Worm (Caenorhabditis elegans) whole organism, young adult: ENCODE data around the gene pgp-4.

ENCODE experiments used
- Y67H2A.10 ChIP-seq: fragments of 200-800 bp; sonication (Bioruptor generic); conservative IDR thresholded peaks from 2 replicates; pipeline ENCODE4 v1.3.6; 2022; ENCODE audit warnings: missing genetic modification reagents, missing genetic modification characterization, missing compliant biosample characterization
- ama-1 ChIP-seq, 3 experiments: fragments of 150-350 bp in 1 of 3; sonication (generic microtip) in 2 of 3; optimal IDR thresholded peaks; 2 replicates each; lab custom pipeline; 2014 to 2018; ENCODE audit warnings: missing biosample characterization in 2 of 3, missing genetic modification characterization in 2 of 3, missing genetic modification reagents in 2 of 3
- attf-5 ChIP-seq: fragments of 200-800 bp; sonication (Bioruptor generic); optimal IDR thresholded peaks from 2 replicates; lab custom pipeline; 2018; ENCODE audit warnings: mild to moderate bottlenecking, missing genetic modification characterization, missing compliant biosample characterization
- cebp-2 ChIP-seq: fragments of 200-800 bp; sonication (Bioruptor generic); IDR thresholded peaks from 2 replicates; pipeline ENCODE4 v1.3.6; 2022; ENCODE audit warnings: missing genetic modification characterization, missing compliant biosample characterization
- ceh-40 ChIP-seq: fragments of 200-800 bp; sonication (Bioruptor generic); IDR thresholded peaks from 2 replicates; pipeline ENCODE4 v1.3.6; 2022; ENCODE audit warnings: missing genetic modification characterization, missing compliant biosample characterization
- ceh-58 ChIP-seq: fragments of 200-800 bp; sonication (Bioruptor generic); IDR thresholded peaks from 2 replicates; pipeline ENCODE4 v1.3.6; 2022; ENCODE audit warnings: missing genetic modification characterization, missing compliant biosample characterization
- lin-54 ChIP-seq: fragments of 200-800 bp; sonication (Bioruptor generic); optimal IDR thresholded peaks from 2 replicates; lab custom pipeline; 2018; ENCODE audit warnings: mild to moderate bottlenecking, missing genetic modification characterization, missing compliant biosample characterization
- nhr-80 ChIP-seq: sonication (generic microtip); optimal IDR thresholded peaks from 2 replicates; lab custom pipeline; 2016; ENCODE audit warnings: missing genetic modification characterization, missing compliant biosample characterization
- repo-1 ChIP-seq: sonication (generic microtip); optimal IDR thresholded peaks from 2 replicates; lab custom pipeline; 2017; ENCODE audit warnings: mild to moderate bottlenecking, missing genetic modification characterization, missing compliant biosample characterization
- snpc-4 ChIP-seq, 5 experiments: fragments of 150-350 bp in 1 of 5; sonication (generic microtip) in 4 of 5; optimal IDR thresholded peaks; 2 replicates each; lab custom pipeline; 2014 to 2018; ENCODE audit warnings: missing genetic modification characterization in 5 of 5, missing biosample characterization in 3 of 5, antibody characterized with exemption in 2 of 5, mild to moderate bottlenecking in 2 of 5, missing compliant biosample characterization in 2 of 5, missing genotype in 2 of 5, moderate library complexity in 2 of 5, missing genetic modification reagents in 1 of 5
- unc-62 ChIP-seq: fragments of 150-350 bp; optimal IDR thresholded peaks from 2 replicates; lab custom pipeline; 2014; ENCODE audit warnings: missing biosample characterization, missing genetic modification reagents, missing genetic modification characterization
- ztf-25 ChIP-seq: fragments of 200-800 bp; sonication (Bioruptor generic); IDR thresholded peaks from 2 replicates; pipeline ENCODE4 v1.3.6; 2022; ENCODE audit warnings: missing genetic modification reagents, missing genetic modification characterization, missing compliant biosample characterization

ce11 chrX:11379135-11379781 lies 21.6 kb downstream of the pgp-4 start:
- TF ChIP-seq nhr-80: no peak
- TF ChIP-seq repo-1: no peak
- TF ChIP-seq unc-62 (GFP tag; lab: Kevin White, UChicago): no peak
- no peak for TF ChIP-seq ama-1 (optimal IDR thresholded peaks at IDR 0.05; lab: Kevin White, UChicago)
- TF ChIP-seq ama-1 (GFP tag; optimal IDR thresholded peaks at IDR 0.05; lab: Kevin White, UChicago): no peak
- no peak for TF ChIP-seq lin-54
- no peak for TF ChIP-seq cebp-2 (GFP tag; lab: Robert Waterston, UW)
- TF ChIP-seq ceh-58 (GFP tag; lab: Robert Waterston, UW): no peak
- no peak for TF ChIP-seq snpc-4 (GFP tag; optimal IDR thresholded peaks at IDR 0.05; lab: Kevin White, UChicago)
- TF ChIP-seq snpc-4 (tag; optimal IDR thresholded peaks at IDR 0.05; lab: Kevin White, UChicago): no peak
- no peak for TF ChIP-seq ztf-25 (GFP tag; lab: Robert Waterston, UW)
- TF ChIP-seq attf-5 (GFP tag; lab: Kevin White, UChicago): no peak
- no peak for TF ChIP-seq ceh-40 (GFP tag; lab: Robert Waterston, UW)
- no peak for TF ChIP-seq Y67H2A.10
